Fruit fly (Drosophila melanogaster) whole organism, embryonic: ENCODE measurements around the gene Dif.

Experiments
- CG10209 ChIP-seq: fragments of 200-800 bp; sonication (Bioruptor generic); optimal IDR thresholded peaks from 3 replicates; lab custom pipeline; 2017; ENCODE audit warnings: missing biosample characterization, mild to moderate bottlenecking, missing genetic modification characterization, missing genetic modification reagents
- CG10543 ChIP-seq: fragments of 200-800 bp; sonication (Bioruptor generic); optimal IDR thresholded peaks from 3 replicates; lab custom pipeline; 2017; ENCODE audit warnings: missing biosample characterization, mild to moderate bottlenecking, missing genetic modification characterization, moderate library complexity
- CG11085 ChIP-seq: fragments of 200-800 bp; sonication (Bioruptor generic); IDR thresholded peaks from 2 replicates; pipeline ENCODE4 v1.3.6; 2022; ENCODE audit warnings: missing biosample characterization, missing genetic modification characterization
- CG11723 ChIP-seq: fragments of 200-800 bp; sonication (Bioruptor generic); optimal IDR thresholded peaks from 2 replicates; lab custom pipeline; 2017; ENCODE audit warnings: missing biosample characterization, mild to moderate bottlenecking, missing genetic modification characterization
- CG13624 ChIP-seq: fragments of 200-800 bp; sonication (Bioruptor generic); optimal IDR thresholded peaks from 2 replicates; lab custom pipeline; 2016; ENCODE audit warnings: missing biosample characterization, missing genetic modification characterization
- CG15269 ChIP-seq: fragments of 200-800 bp; sonication (Bioruptor generic); optimal IDR thresholded peaks from 2 replicates; lab custom pipeline; 2018; ENCODE audit warnings: missing biosample characterization, mild to moderate bottlenecking, missing genetic modification characterization, moderate library complexity
- CG17328 ChIP-seq: fragments of 200-800 bp; sonication (Bioruptor generic); IDR thresholded peaks from 2 replicates; pipeline ENCODE4 v1.3.6; 2022; ENCODE audit warnings: missing biosample characterization, missing genetic modification characterization
- CG17912 ChIP-seq: fragments of 200-800 bp; sonication (Bioruptor generic); optimal IDR thresholded peaks from 2 replicates; lab custom pipeline; 2018; ENCODE audit warnings: missing biosample characterization, mild to moderate bottlenecking, missing genetic modification characterization
- CG2199 ChIP-seq: fragments of 200-800 bp; sonication (Bioruptor generic); IDR thresholded peaks from 3 replicates; pipeline ENCODE4 v1.3.6; 2022; ENCODE audit warnings: missing biosample characterization, missing genetic modification characterization
- CG2875 ChIP-seq: fragments of 200-800 bp; sonication (Bioruptor generic); optimal IDR thresholded peaks from 2 replicates; lab custom pipeline; 2017; ENCODE audit warnings: missing biosample characterization, mild to moderate bottlenecking, missing genetic modification characterization, missing genetic modification reagents
- CG31224 ChIP-seq: fragments of 200-800 bp; sonication (Bioruptor generic); IDR thresholded peaks from 2 replicates; pipeline ENCODE4 v1.3.6; 2022; ENCODE audit warnings: missing biosample characterization, missing genetic modification characterization
- CG31441 ChIP-seq: fragments of 200-800 bp; sonication (Bioruptor generic); IDR thresholded peaks from 2 replicates; pipeline ENCODE4 v1.3.6; 2022; ENCODE audit warnings: missing biosample characterization, missing genetic modification characterization
- CG3407 ChIP-seq: fragments of 200-800 bp; sonication (Bioruptor generic); optimal IDR thresholded peaks from 2 replicates; lab custom pipeline; 2018; ENCODE audit warnings: missing biosample characterization, mild to moderate bottlenecking, missing genetic modification characterization
- CG34224 ChIP-seq: fragments of 200-800 bp; sonication (Bioruptor generic); IDR thresholded peaks from 3 replicates; pipeline ENCODE4 v1.3.6; 2022; ENCODE audit warnings: missing biosample characterization, missing genetic modification characterization; ENCODE audit not compliant: partially characterized antibody
- CG5180 ChIP-seq: fragments of 200-800 bp; sonication (Bioruptor generic); optimal IDR thresholded peaks from 3 replicates; lab custom pipeline; 2017; ENCODE audit warnings: missing biosample characterization, missing genetic modification characterization, mild to moderate bottlenecking, moderate library complexity, missing genetic modification reagents
- CG5953 ChIP-seq: fragments of 200-800 bp; sonication (Bioruptor generic); IDR thresholded peaks from 2 replicates; pipeline ENCODE4 v1.3.6; 2022; ENCODE audit warnings: missing biosample characterization, missing genetic modification characterization
- CG6813 ChIP-seq: fragments of 200-800 bp; sonication (Bioruptor generic); optimal IDR thresholded peaks from 2 replicates; lab custom pipeline; 2017; ENCODE audit warnings: missing biosample characterization, missing genetic modification characterization, mild to moderate bottlenecking, moderate library complexity, missing genetic modification reagents
- CG7357 ChIP-seq: fragments of 200-800 bp; sonication (Bioruptor generic); IDR thresholded peaks from 3 replicates; pipeline ENCODE4 v1.3.6; 2022; ENCODE audit warnings: missing biosample characterization, missing genetic modification characterization
- CG7963 ChIP-seq: fragments of 200-800 bp; sonication (Bioruptor generic); IDR thresholded peaks from 3 replicates; pipeline ENCODE4 v1.3.6; 2022; ENCODE audit warnings: missing biosample characterization, missing genetic modification characterization; ENCODE audit not compliant: partially characterized antibody
- CG9215 ChIP-seq: fragments of 200-800 bp; sonication (Bioruptor generic); IDR thresholded peaks from 2 replicates; pipeline ENCODE4 v1.3.6; 2022; ENCODE audit warnings: missing biosample characterization, missing genetic modification characterization
- CG9727 ChIP-seq: fragments of 200-800 bp; sonication (Bioruptor generic); optimal IDR thresholded peaks from 3 replicates; lab custom pipeline; 2017; ENCODE audit warnings: missing biosample characterization, mild to moderate bottlenecking, missing genetic modification characterization
- Drgx ChIP-seq: fragments of 200-800 bp; sonication (Bioruptor generic); IDR thresholded peaks from 2 replicates; pipeline ENCODE4 v1.3.6; 2022; ENCODE audit warnings: missing biosample characterization, missing genetic modification characterization
- HLH3B ChIP-seq: fragments of 200-800 bp; sonication (Bioruptor generic); IDR thresholded peaks from 2 replicates; pipeline ENCODE4 v1.3.6; 2022; ENCODE audit warnings: missing biosample characterization, missing genetic modification characterization
- HLH4C ChIP-seq: fragments of 200-800 bp; sonication (Bioruptor generic); IDR thresholded peaks from 3 replicates; pipeline ENCODE4 v1.3.6; 2022; ENCODE audit warnings: missing biosample characterization, missing genetic modification characterization; ENCODE audit not compliant: partially characterized antibody
- Meics ChIP-seq: fragments of 200-800 bp; sonication (Bioruptor generic); optimal IDR thresholded peaks from 2 replicates; lab custom pipeline; 2017; ENCODE audit warnings: missing biosample characterization, mild to moderate bottlenecking, missing genetic modification characterization
- Nf-YA ChIP-seq: fragments of 200-800 bp; sonication (Bioruptor generic); IDR thresholded peaks from 2 replicates; pipeline ENCODE4 v1.3.6; 2022; ENCODE audit warnings: missing biosample characterization, missing genetic modification characterization
- Opbp ChIP-seq: fragments of 200-800 bp; sonication (Bioruptor generic); IDR thresholded peaks from 3 replicates; pipeline ENCODE4 v1.3.6; 2022; ENCODE audit warnings: missing biosample characterization, missing genetic modification characterization; ENCODE audit not compliant: partially characterized antibody
- al ChIP-seq: fragments of 200-800 bp; sonication (Bioruptor generic); IDR thresholded peaks from 2 replicates; pipeline ENCODE4 v1.3.6; 2022; ENCODE audit warnings: missing biosample characterization, missing genetic modification characterization
- amos ChIP-seq: fragments of 200-800 bp; sonication (Bioruptor generic); IDR thresholded peaks from 2 replicates; pipeline ENCODE4 v1.3.6; 2022; ENCODE audit warnings: missing biosample characterization, missing genetic modification characterization; ENCODE audit not compliant: partially characterized antibody
- bbx ChIP-seq: fragments of 200-800 bp; sonication (Bioruptor generic); IDR thresholded peaks from 2 replicates; pipeline ENCODE4 v1.3.6; 2022; ENCODE audit warnings: missing biosample characterization, missing genetic modification characterization; ENCODE audit not compliant: partially characterized antibody
- crol ChIP-seq: fragments of 200-800 bp; sonication (Bioruptor generic); IDR thresholded peaks from 2 replicates; pipeline ENCODE4 v1.3.6; 2022; ENCODE audit warnings: missing biosample characterization, missing genetic modification characterization
- crp ChIP-seq, 2 experiments: fragments of 200-800 bp; sonication (Bioruptor generic); optimal IDR thresholded peaks; 2 replicates in 1 of 2; 3 replicates in 1 of 2; lab custom pipeline; 2017; ENCODE audit warnings: missing biosample characterization in 2 of 2, missing genetic modification characterization in 2 of 2, mild to moderate bottlenecking in 1 of 2, moderate library complexity in 1 of 2
- da ChIP-seq: fragments of 200-800 bp; sonication (Bioruptor generic); optimal IDR thresholded peaks from 2 replicates; lab custom pipeline; 2016; ENCODE audit warnings: missing biosample characterization, missing genetic modification characterization
- danr ChIP-seq: fragments of 200-800 bp; sonication (Bioruptor generic); IDR thresholded peaks from 2 replicates; pipeline ENCODE4 v1.3.6; 2022; ENCODE audit warnings: missing biosample characterization, missing genetic modification characterization
- dimm ChIP-seq: fragments of 200-800 bp; sonication (Bioruptor generic); IDR thresholded peaks from 2 replicates; pipeline ENCODE4 v1.3.6; 2022; ENCODE audit warnings: missing biosample characterization, missing genetic modification characterization
- fd64A ChIP-seq: fragments of 200-800 bp; sonication (Bioruptor generic); optimal IDR thresholded peaks from 3 replicates; lab custom pipeline; 2018; ENCODE audit warnings: missing biosample characterization, mild to moderate bottlenecking, missing genetic modification characterization
- gcm ChIP-seq: fragments of 200-800 bp; sonication (Bioruptor generic); optimal IDR thresholded peaks from 2 replicates; lab custom pipeline; 2019; ENCODE audit warnings: missing biosample characterization, mild to moderate bottlenecking, missing genetic modification characterization, moderate library complexity
- grau ChIP-seq: fragments of 200-800 bp; optimal IDR thresholded peaks from 3 replicates; lab custom pipeline; 2019; ENCODE audit warnings: missing biosample characterization, mild to moderate bottlenecking, missing genetic modification characterization, moderate library complexity
- ham ChIP-seq: fragments of 200-800 bp; sonication (Bioruptor generic); IDR thresholded peaks from 2 replicates; pipeline ENCODE4 v1.3.6; 2022; ENCODE audit warnings: missing biosample characterization, missing genetic modification characterization
- insv ChIP-seq, 2 experiments: fragments of 200-800 bp; sonication (Bioruptor generic); optimal IDR thresholded peaks; 3 replicates each; lab custom pipeline; 2016 to 2018; ENCODE audit warnings: missing biosample characterization in 2 of 2, missing genetic modification characterization in 2 of 2
- lmd ChIP-seq: fragments of 200-800 bp; sonication (Bioruptor generic); IDR thresholded peaks from 2 replicates; pipeline ENCODE4 v1.3.6; 2022; ENCODE audit warnings: missing biosample characterization, missing genetic modification characterization
- luna ChIP-seq: fragments of 200-800 bp; sonication (Bioruptor generic); optimal IDR thresholded peaks from 2 replicates; lab custom pipeline; 2016; ENCODE audit warnings: missing biosample characterization, missing genetic modification characterization
- mirr ChIP-seq: fragments of 200-800 bp; sonication (Bioruptor generic); optimal IDR thresholded peaks from 3 replicates; lab custom pipeline; 2018; ENCODE audit warnings: missing biosample characterization, mild to moderate bottlenecking, missing genetic modification characterization
- pho ChIP-seq: fragments of 200-800 bp; sonication (Bioruptor generic); optimal IDR thresholded peaks from 2 replicates; lab custom pipeline; 2016; ENCODE audit warnings: missing biosample characterization, missing genetic modification characterization
- scrt ChIP-seq: fragments of 200-800 bp; sonication (Bioruptor generic); optimal IDR thresholded peaks from 2 replicates; lab custom pipeline; 2018; ENCODE audit warnings: missing biosample characterization, mild to moderate bottlenecking, missing genetic modification characterization, moderate library complexity
- sisA ChIP-seq: fragments of 200-800 bp; sonication (Bioruptor generic); IDR thresholded peaks from 2 replicates; pipeline ENCODE4 v1.3.6; 2022; ENCODE audit warnings: missing biosample characterization, missing genetic modification characterization
- tin ChIP-seq: fragments of 200-800 bp; sonication (Bioruptor generic); optimal IDR thresholded peaks from 3 replicates; lab custom pipeline; 2016; ENCODE audit warnings: missing biosample characterization, missing genetic modification characterization
- toy ChIP-seq: fragments of 200-800 bp; sonication (Bioruptor generic); IDR thresholded peaks from 2 replicates; pipeline ENCODE4 v1.3.6; 2022; ENCODE audit warnings: missing biosample characterization, missing genetic modification characterization
- ttk ChIP-seq: fragments of 200-800 bp; sonication (Bioruptor generic); IDR thresholded peaks from 2 replicates; pipeline ENCODE4 v2.1.2; 2022; ENCODE audit warnings: missing biosample characterization, missing genetic modification characterization
- zf30C ChIP-seq: fragments of 200-800 bp; sonication (Bioruptor generic); optimal IDR thresholded peaks from 3 replicates; lab custom pipeline; 2018; ENCODE audit warnings: missing biosample characterization, mild to moderate bottlenecking, missing genetic modification characterization

Dif gene

dm6 chr2L:17379844-17380243 is 53.1 kb downstream of the Dif start (continued):
- TF ChIP-seq scrt (peak; percentile 33), crp (GFP tag; optimal IDR thresholded peaks at IDR 0.05; lab: Kevin White, UChicago) (peak in 1 of 2 experiments; percentile 18), tin (GFP tag; lab: Kevin White, UChicago) (peak; percentile 44), al (no peak), ttk (GFP tag; lab: Robert Waterston, UW) (peak; percentile 40; the same call in 1 of the 2 replicates), CG34224 (GFP tag; lab: Robert Waterston, UW) (no peak), danr (GFP tag; lab: Robert Waterston, UW) (no peak), CG6813 (GFP tag; lab: Kevin White, UChicago) (peak; percentile 87), gcm (GFP tag; lab: Kevin White, UChicago) (peak; percentile 72), CG31224 (GFP tag; lab: Robert Waterston, UW) (no peak), CG7357 (GFP tag; lab: Robert Waterston, UW) (no peak), luna (GFP tag; lab: Kevin White, UChicago) (no peak), CG17328 (GFP tag; lab: Robert Waterston, UW) (peak; percentile 76), toy (GFP tag; lab: Robert Waterston, UW) (no peak), CG9727 (peak; percentile 86), bbx (GFP tag; lab: Robert Waterston, UW) (no peak), zf30C (GFP tag; lab: Kevin White, UChicago) (no peak), dimm (GFP tag; lab: Robert Waterston, UW) (peak; percentile 35; the same call in 1 of the 2 replicates), CG15269 (peak; percentile 29), HLH4C (GFP tag; lab: Robert Waterston, UW) (no peak), grau (tag; lab: Kevin White, UChicago) (peak; percentile 21), CG7963 (no peak), CG13624 (GFP tag; lab: Kevin White, UChicago) (peak; percentile 45), lmd (GFP tag; lab: Robert Waterston, UW) (no peak), CG5180 (GFP tag; lab: Kevin White, UChicago) (peak; percentile 73), Meics (peak; percentile 9), pho (GFP tag; lab: Kevin White, UChicago) (peak; percentile 17), CG31441 (GFP tag; lab: Robert Waterston, UW) (peak; percentile 71), CG9215 (no peak), CG11723 (peak; percentile 67), HLH3B (GFP tag; lab: Robert Waterston, UW) (peak; percentile 49; the same call in 1 of the 2 replicates), amos (GFP tag; lab: Robert Waterston, UW) (no peak), fd64A (GFP tag; lab: Kevin White, UChicago) (peak; percentile 92), Nf-YA (GFP tag; lab: Robert Waterston, UW) (peak; percentile 53; the same call in 1 of the 2 replicates), CG10209 (GFP tag; lab: Kevin White, UChicago) (peak; percentile 83), ham (GFP tag; lab: Robert Waterston, UW) (no peak), CG2875 (peak; percentile 97), CG10543 (GFP tag; lab: Kevin White, UChicago) (peak; percentile 26), mirr (GFP tag; lab: Kevin White, UChicago) (no peak), CG11085 (no peak), Drgx (GFP tag; lab: Robert Waterston, UW) (peak; percentile 28; the same call in 1 of the 2 replicates), CG3407 (GFP tag; lab: Kevin White, UChicago) (peak; percentile 92), Opbp (GFP tag; lab: Robert Waterston, UW) (no peak), insv (GFP tag; optimal IDR thresholded peaks at IDR 0.05; lab: Kevin White, UChicago) (no peak), CG17912 (GFP tag; lab: Kevin White, UChicago) (peak; percentile 58), da (GFP tag; lab: Kevin White, UChicago) (peak; percentile 49), CG2199 (GFP tag; lab: Robert Waterston, UW) (peak; percentile 87), sisA (GFP tag; lab: Robert Waterston, UW) (no peak), crol (GFP tag; lab: Robert Waterston, UW) (peak; percentile 37; the same call in 1 of the 2 replicates), CG5953 (GFP tag; lab: Robert Waterston, UW) (peak; percentile 66)
